Worm (Caenorhabditis elegans): ENCODE data around the gene T09B9.3.

ce11 chrX:9713613-9714012 is 47.6 kb downstream of the T09B9.3 start, which contains the start of gene F15G9.2:
- TF ChIP-seq nhr-11 (tag; optimal IDR thresholded peaks at IDR 0.05) = no peak
- TF ChIP-seq zip-5 (tag; optimal IDR thresholded peaks at IDR 0.05) = no peak
- no peak for TF ChIP-seq pqm-1 (tag; optimal IDR thresholded peaks at IDR 0.05)

All from whole organism, late embryonic.